Fruit fly (Drosophila melanogaster) whole organism, prepupa: ENCODE measurements around the gene IA-2.

Source experiments
- CG10631 ChIP-seq: fragments of 200-800 bp; sonication (Bioruptor generic); optimal IDR thresholded peaks from 2 replicates; lab custom pipeline; 2016; ENCODE audit warnings: missing biosample characterization, missing genetic modification characterization
- CG10669 ChIP-seq: fragments of 200-800 bp; sonication (Bioruptor generic); optimal IDR thresholded peaks from 3 replicates; lab custom pipeline; 2018; ENCODE audit warnings: missing biosample characterization, mild to moderate bottlenecking, missing genetic modification characterization, moderate library complexity
- CG11294 ChIP-seq: fragments of 200-800 bp; sonication (Bioruptor generic); IDR thresholded peaks from 2 replicates; pipeline ENCODE4 v1.3.6; 2022; ENCODE audit warnings: missing biosample characterization, missing genetic modification characterization
- CG11762 ChIP-seq: fragments of 200-800 bp; sonication (Bioruptor generic); optimal IDR thresholded peaks from 3 replicates; lab custom pipeline; 2016; ENCODE audit warnings: missing biosample characterization, missing genetic modification characterization; ENCODE audit not compliant: insufficient read depth
- CG11902 ChIP-seq: fragments of 200-800 bp; sonication (Bioruptor generic); optimal IDR thresholded peaks from 3 replicates; lab custom pipeline; 2016; ENCODE audit warnings: missing biosample characterization, missing genetic modification characterization
- CG15336 ChIP-seq: fragments of 200-800 bp; sonication (Bioruptor generic); IDR thresholded peaks from 2 replicates; pipeline ENCODE4 v1.3.6; 2022; ENCODE audit warnings: missing biosample characterization, missing genetic modification characterization
- CG1621 ChIP-seq: fragments of 200-800 bp; sonication (Bioruptor generic); optimal IDR thresholded peaks from 3 replicates; lab custom pipeline; 2018; ENCODE audit warnings: missing biosample characterization, mild to moderate bottlenecking, missing genetic modification characterization
- CG16779 ChIP-seq: fragments of 200-800 bp; sonication (Bioruptor generic); optimal IDR thresholded peaks from 3 replicates; lab custom pipeline; 2017; ENCODE audit warnings: missing biosample characterization, mild to moderate bottlenecking, missing genetic modification characterization
- CG3032 ChIP-seq: fragments of 200-800 bp; optimal IDR thresholded peaks from 2 replicates; lab custom pipeline; 2019; ENCODE audit warnings: missing biosample characterization, mild to moderate bottlenecking, missing genetic modification characterization, moderate library complexity
- CG31627 ChIP-seq: fragments of 200-800 bp; sonication (Bioruptor generic); optimal IDR thresholded peaks from 3 replicates; lab custom pipeline; 2016; ENCODE audit warnings: missing biosample characterization, missing genetic modification characterization
- CG32006 ChIP-seq: fragments of 200-800 bp; sonication (Bioruptor generic); optimal IDR thresholded peaks from 3 replicates; lab custom pipeline; 2017; ENCODE audit warnings: missing biosample characterization, mild to moderate bottlenecking, missing genetic modification characterization
- CG3919 ChIP-seq: fragments of 200-800 bp; sonication (Bioruptor generic); optimal IDR thresholded peaks from 3 replicates; lab custom pipeline; 2016; ENCODE audit warnings: missing biosample characterization, missing genetic modification characterization
- CG4318 ChIP-seq: fragments of 200-800 bp; sonication (Bioruptor generic); optimal IDR thresholded peaks from 3 replicates; lab custom pipeline; 2017; ENCODE audit warnings: missing biosample characterization, mild to moderate bottlenecking, missing genetic modification characterization
- CG6163 ChIP-seq: fragments of 200-800 bp; sonication (Bioruptor generic); IDR thresholded peaks from 3 replicates; pipeline ENCODE4 v1.3.6; 2022; ENCODE audit warnings: missing biosample characterization, missing genetic modification characterization
- CG6276 ChIP-seq: fragments of 200-800 bp; sonication (Bioruptor generic); optimal IDR thresholded peaks from 2 replicates; lab custom pipeline; 2017; ENCODE audit warnings: missing biosample characterization, mild to moderate bottlenecking, missing genetic modification characterization
- CG6808 ChIP-seq: fragments of 200-800 bp; sonication (Bioruptor generic); optimal IDR thresholded peaks from 3 replicates; lab custom pipeline; 2017; ENCODE audit warnings: missing biosample characterization, missing genetic modification characterization, mild to moderate bottlenecking, moderate library complexity, missing genetic modification reagents
- CG6854 ChIP-seq: fragments of 200-800 bp; sonication (Bioruptor generic); optimal IDR thresholded peaks from 2 replicates; lab custom pipeline; 2017; ENCODE audit warnings: missing biosample characterization, mild to moderate bottlenecking, missing genetic modification characterization
- CG7368 ChIP-seq: fragments of 200-800 bp; sonication (Bioruptor generic); optimal IDR thresholded peaks from 3 replicates; lab custom pipeline; 2016; ENCODE audit warnings: missing biosample characterization, missing genetic modification characterization
- CG8119 ChIP-seq: fragments of 200-800 bp; sonication (Bioruptor generic); IDR thresholded peaks from 3 replicates; pipeline ENCODE4 v1.3.6; 2022; ENCODE audit warnings: missing biosample characterization, missing genetic modification characterization
- CG8632 ChIP-seq: fragments of 200-800 bp; sonication (Bioruptor generic); optimal IDR thresholded peaks from 3 replicates; lab custom pipeline; 2016; ENCODE audit warnings: missing biosample characterization, missing genetic modification characterization
- CG9139 ChIP-seq: fragments of 200-800 bp; sonication (Bioruptor generic); optimal IDR thresholded peaks from 3 replicates; lab custom pipeline; 2017; ENCODE audit warnings: missing biosample characterization, mild to moderate bottlenecking, missing genetic modification characterization
- Eip75B ChIP-seq: fragments of 200-800 bp; sonication (Bioruptor generic); optimal IDR thresholded peaks from 3 replicates; lab custom pipeline; 2016; ENCODE audit warnings: missing biosample characterization, missing genetic modification characterization
- Eip78C ChIP-seq: fragments of 200-800 bp; sonication (Bioruptor generic); peaks from one replicate; lab custom pipeline; 2016; ENCODE audit warnings: missing biosample characterization, missing genetic modification characterization
- Eip93F ChIP-seq: fragments of 200-800 bp; sonication (Bioruptor generic); optimal IDR thresholded peaks from 2 replicates; lab custom pipeline; 2016; ENCODE audit warnings: missing biosample characterization, mild to moderate bottlenecking, missing genetic modification characterization
- Ets21C ChIP-seq: fragments of 200-800 bp; sonication (Bioruptor generic); optimal IDR thresholded peaks from 3 replicates; lab custom pipeline; 2016; ENCODE audit warnings: missing biosample characterization, missing genetic modification characterization
- Ets96B ChIP-seq: fragments of 200-800 bp; optimal IDR thresholded peaks from 2 replicates; lab custom pipeline; 2019; ENCODE audit warnings: missing biosample characterization, mild to moderate bottlenecking, missing genetic modification characterization, moderate library complexity
- Gug ChIP-seq: fragments of 200-800 bp; sonication (Bioruptor generic); IDR thresholded peaks from 2 replicates; pipeline ENCODE4 v1.3.6; 2022; ENCODE audit warnings: missing biosample characterization, missing genetic modification characterization
- Met ChIP-seq: fragments of 200-800 bp; sonication (Bioruptor generic); optimal IDR thresholded peaks from 3 replicates; lab custom pipeline; 2016; ENCODE audit warnings: missing biosample characterization, missing genetic modification characterization
- OdsH ChIP-seq: fragments of 200-800 bp; sonication (Bioruptor generic); optimal IDR thresholded peaks from 3 replicates; lab custom pipeline; 2016; ENCODE audit warnings: missing biosample characterization, missing genetic modification characterization
- Sox102F ChIP-seq: fragments of 200-800 bp; sonication (Bioruptor generic); optimal IDR thresholded peaks from 2 replicates; lab custom pipeline; 2016; ENCODE audit warnings: missing biosample characterization, mild to moderate bottlenecking, missing genetic modification characterization
- Sox14 ChIP-seq: fragments of 200-800 bp; sonication (Bioruptor generic); optimal IDR thresholded peaks from 3 replicates; lab custom pipeline; 2016; ENCODE audit warnings: missing biosample characterization, missing genetic modification characterization
- achi ChIP-seq: fragments of 200-800 bp; sonication (Bioruptor generic); optimal IDR thresholded peaks from 3 replicates; lab custom pipeline; 2016; ENCODE audit warnings: missing biosample characterization, missing genetic modification characterization
- acj6 ChIP-seq: fragments of 200-800 bp; sonication (Bioruptor generic); optimal IDR thresholded peaks from 3 replicates; lab custom pipeline; 2016; ENCODE audit warnings: missing biosample characterization, missing genetic modification characterization
- cyc ChIP-seq: fragments of 200-800 bp; sonication (Bioruptor generic); optimal IDR thresholded peaks from 3 replicates; lab custom pipeline; 2016; ENCODE audit warnings: missing biosample characterization, missing genetic modification characterization
- dsx ChIP-seq: fragments of 200-800 bp; optimal IDR thresholded peaks from 3 replicates; lab custom pipeline; 2019; ENCODE audit warnings: missing biosample characterization, mild to moderate bottlenecking, missing genetic modification characterization, moderate library complexity; ENCODE audit not compliant: poor library complexity, severe bottlenecking
- eg ChIP-seq: fragments of 200-800 bp; sonication (Bioruptor generic); IDR thresholded peaks from 3 replicates; pipeline ENCODE4 v1.3.6; 2022; ENCODE audit warnings: missing biosample characterization, missing genetic modification characterization
- esn ChIP-seq: fragments of 200-800 bp; sonication (Bioruptor generic); optimal IDR thresholded peaks from 2 replicates; lab custom pipeline; 2016; ENCODE audit warnings: missing biosample characterization, mild to moderate bottlenecking, missing genetic modification characterization, moderate library complexity
- fd59A ChIP-seq: fragments of 200-800 bp; sonication (Bioruptor generic); optimal IDR thresholded peaks from 2 replicates; lab custom pipeline; 2017; ENCODE audit warnings: missing biosample characterization, mild to moderate bottlenecking, missing genetic modification characterization, missing genetic modification reagents
- fd85E ChIP-seq: fragments of 200-800 bp; sonication (Bioruptor generic); optimal IDR thresholded peaks from 3 replicates; lab custom pipeline; 2016; ENCODE audit warnings: missing biosample characterization, missing genetic modification characterization
- fkh ChIP-seq: fragments of 200-800 bp; sonication (Bioruptor generic); optimal IDR thresholded peaks from 3 replicates; lab custom pipeline; 2017; ENCODE audit warnings: missing biosample characterization, mild to moderate bottlenecking, missing genetic modification characterization, moderate library complexity
- lz ChIP-seq: fragments of 200-800 bp; sonication (Bioruptor generic); optimal IDR thresholded peaks from 3 replicates; lab custom pipeline; 2016; ENCODE audit warnings: missing biosample characterization, missing genetic modification characterization
- net ChIP-seq: fragments of 200-800 bp; sonication (Bioruptor generic); optimal IDR thresholded peaks from 3 replicates; lab custom pipeline; 2016; ENCODE audit warnings: missing biosample characterization, missing genetic modification characterization
- pdm3 ChIP-seq: fragments of 200-800 bp; sonication (Bioruptor generic); optimal IDR thresholded peaks from 3 replicates; lab custom pipeline; 2016; ENCODE audit warnings: missing biosample characterization, missing genetic modification characterization
- spab ChIP-seq: fragments of 200-800 bp; sonication (Bioruptor generic); optimal IDR thresholded peaks from 2 replicates; lab custom pipeline; 2017; ENCODE audit warnings: missing biosample characterization, mild to moderate bottlenecking, missing genetic modification characterization, missing genetic modification reagents
- ss ChIP-seq, 2 experiments: fragments of 200-800 bp; sonication (Bioruptor generic); optimal IDR thresholded peaks; 2 replicates in 1 of 2; 3 replicates in 1 of 2; lab custom pipeline; 2017 to 2018; ENCODE audit warnings: mild to moderate bottlenecking in 2 of 2, missing biosample characterization in 2 of 2, missing genetic modification characterization in 2 of 2, moderate library complexity in 1 of 2
- svp ChIP-seq: fragments of 200-800 bp; sonication (Bioruptor generic); peaks from one replicate; lab custom pipeline; 2016; ENCODE audit warnings: missing biosample characterization, missing genetic modification characterization
- vri ChIP-seq: fragments of 200-800 bp; sonication (Bioruptor generic); optimal IDR thresholded peaks from 3 replicates; lab custom pipeline; 2016; ENCODE audit warnings: missing biosample characterization, mild to moderate bottlenecking, missing genetic modification characterization

IA-2 gene

dm6 chr2L:1074180-1074864 is 26.5 kb upstream of the IA-2 start (continued):
- peak; percentile 40 for TF ChIP-seq dsx (GFP tag; lab: Kevin White, UChicago)
- no peak for TF ChIP-seq CG6808 (GFP tag; lab: Kevin White, UChicago)
- TF ChIP-seq fd59A (GFP tag; lab: Kevin White, UChicago) = no peak
- TF ChIP-seq CG16779 (tag; lab: Kevin White, UChicago) = no peak
- peak; percentile 10 for TF ChIP-seq Ets96B (tag; lab: Kevin White, UChicago)
- no peak for TF ChIP-seq CG3032
- peak; percentile 42 for TF ChIP-seq OdsH (GFP tag; lab: Kevin White, UChicago)
- no peak for TF ChIP-seq fd85E (GFP tag; lab: Kevin White, UChicago)
- no peak for TF ChIP-seq CG11762
- TF ChIP-seq CG9139 (GFP tag; lab: Kevin White, UChicago) = no peak
- 0 out of 3 replicates have a peak, but pooled peaks have one; percentile 33 for TF ChIP-seq CG6163 (GFP tag; lab: Robert Waterston, UW)
- no peak for TF ChIP-seq lz (GFP tag; lab: Kevin White, UChicago)
- no peak for TF ChIP-seq CG7368
- no peak for TF ChIP-seq vri
- TF ChIP-seq CG4318 = peak; percentile 4
- peak; percentile 76 for TF ChIP-seq eg (GFP tag; lab: Robert Waterston, UW)
- TF ChIP-seq CG15336 = peak; percentile 73
- peak; percentile 70 for TF ChIP-seq CG32006 (GFP tag; lab: Kevin White, UChicago)
- no peak for TF ChIP-seq esn (GFP tag; lab: Kevin White, UChicago)
- TF ChIP-seq spab (GFP tag; lab: Kevin White, UChicago) = no peak
- no peak for TF ChIP-seq CG11294 (GFP tag; lab: Robert Waterston, UW)
- TF ChIP-seq Eip93F (GFP tag; lab: Kevin White, UChicago) = no peak
- peak; percentile 26 for TF ChIP-seq acj6 (GFP tag; lab: Kevin White, UChicago)
- TF ChIP-seq CG1621 (tag; lab: Kevin White, UChicago) = no peak
- TF ChIP-seq cyc = no peak
- peak; percentile 73 for TF ChIP-seq CG6276 (GFP tag; lab: Kevin White, UChicago)
- TF ChIP-seq Sox14 (GFP tag; lab: Kevin White, UChicago) = peak; percentile 1
- TF ChIP-seq CG8632 (GFP tag; lab: Kevin White, UChicago) = no peak
- TF ChIP-seq achi (GFP tag; lab: Kevin White, UChicago) = peak; percentile 36
- peak; percentile 4 for TF ChIP-seq Eip75B
- no peak for TF ChIP-seq Met (GFP tag; lab: Kevin White, UChicago)
- TF ChIP-seq pdm3 = peak; percentile 41
- peak; percentile 9 for TF ChIP-seq CG31627 (GFP tag; lab: Kevin White, UChicago)
- TF ChIP-seq CG10669 = no peak
- peak; percentile 25 for TF ChIP-seq CG3919
- no peak for TF ChIP-seq CG6854 (GFP tag; lab: Kevin White, UChicago)

dm6 chr2L:1073530-1073929 is 25.7 kb upstream of the IA-2 start:
- peak; percentile 54; the same call in 1 of the 2 replicates for TF ChIP-seq CG15336
- TF ChIP-seq CG32006 (GFP tag; lab: Kevin White, UChicago) = peak; percentile 68
- TF ChIP-seq CG31627 (GFP tag; lab: Kevin White, UChicago) = no peak
- peak; percentile 37 for TF ChIP-seq CG3919
- no peak for TF ChIP-seq CG9139 (GFP tag; lab: Kevin White, UChicago)
- TF ChIP-seq Eip93F (GFP tag; lab: Kevin White, UChicago) = no peak
- TF ChIP-seq CG16779 (tag; lab: Kevin White, UChicago) = no peak
- TF ChIP-seq fkh (GFP tag; lab: Kevin White, UChicago) = no peak
- peak; percentile 68 for TF ChIP-seq svp (GFP tag; lab: Kevin White, UChicago)
- TF ChIP-seq CG1621 (tag; lab: Kevin White, UChicago) = no peak
- 0 out of 2 replicates have a peak, but pooled peaks have one; percentile 23 for TF ChIP-seq Gug (GFP tag; lab: Robert Waterston, UW)
- no peak for TF ChIP-seq ss (GFP tag; optimal IDR thresholded peaks at IDR 0.05; lab: Kevin White, UChicago)
- no peak for TF ChIP-seq CG6808 (GFP tag; lab: Kevin White, UChicago)
- peak; percentile 67 for TF ChIP-seq CG8119
- no peak for TF ChIP-seq cyc
- peak; percentile 27 for TF ChIP-seq acj6 (GFP tag; lab: Kevin White, UChicago)
- TF ChIP-seq CG10631 (GFP tag; lab: Kevin White, UChicago) = no peak
- TF ChIP-seq Ets96B (tag; lab: Kevin White, UChicago) = no peak
- TF ChIP-seq pdm3 = peak; percentile 48
- TF ChIP-seq CG8632 (GFP tag; lab: Kevin White, UChicago) = no peak
- TF ChIP-seq Eip78C (GFP tag; lab: Kevin White, UChicago) = peak; percentile 78
- peak; percentile 32 for TF ChIP-seq CG4318
- TF ChIP-seq esn (GFP tag; lab: Kevin White, UChicago) = peak; percentile 2
- TF ChIP-seq Ets21C (GFP tag; lab: Kevin White, UChicago) = no peak
- TF ChIP-seq CG11902 (GFP tag; lab: Kevin White, UChicago) = no peak
- TF ChIP-seq CG6276 (GFP tag; lab: Kevin White, UChicago) = peak; percentile 43
- peak; percentile 12 for TF ChIP-seq CG7368
- no peak for TF ChIP-seq Sox102F (GFP tag; lab: Kevin White, UChicago)
- TF ChIP-seq net (GFP tag; lab: Kevin White, UChicago) = peak; percentile 17
- no peak for TF ChIP-seq CG3032
